Worm (Caenorhabditis elegans) whole organism, L4 larva: ENCODE results near the gene gst-6.

Source experiments
- F10B5.3 ChIP-seq: sonication (generic microtip); optimal IDR thresholded peaks from 2 replicates; lab custom pipeline; 2016; ENCODE audit warnings: mild to moderate bottlenecking, missing genetic modification characterization, missing compliant biosample characterization
- F37D6.2 ChIP-seq: sonication (generic microtip); optimal IDR thresholded peaks from 2 replicates; lab custom pipeline; 2016; ENCODE audit warnings: mild to moderate bottlenecking, missing genetic modification characterization, missing compliant biosample characterization
- F49E8.2 ChIP-seq: sonication (generic microtip); optimal IDR thresholded peaks from 2 replicates; lab custom pipeline; 2016; ENCODE audit warnings: missing compliant biosample characterization, mild to moderate bottlenecking, missing genetic modification characterization, borderline replicate concordance
- R02D3.7 ChIP-seq: fragments of 150-350 bp; sonication (generic microtip); optimal IDR thresholded peaks from 3 replicates; lab custom pipeline; 2014; ENCODE audit warnings: missing biosample characterization, missing genetic modification characterization
- T20F7.1 ChIP-seq: fragments of 200-800 bp; sonication (Bioruptor generic); optimal IDR thresholded peaks from 2 replicates; lab custom pipeline; 2018; ENCODE audit warnings: mild to moderate bottlenecking, missing genetic modification characterization, missing compliant biosample characterization
- Y105C5A.15 ChIP-seq: fragments of 200-800 bp; sonication (Bioruptor generic); IDR thresholded peaks from 2 replicates; pipeline ENCODE4 v1.3.6; 2022; ENCODE audit warnings: missing genetic modification characterization, missing compliant biosample characterization
- Y5F2A.4 ChIP-seq: fragments of 200-800 bp; sonication (Bioruptor generic); optimal IDR thresholded peaks from 2 replicates; lab custom pipeline; 2018; ENCODE audit warnings: mild to moderate bottlenecking, missing genetic modification characterization, missing compliant biosample characterization
- Y75B8A.6 ChIP-seq: fragments of 200-800 bp; sonication (Bioruptor generic); IDR thresholded peaks from 2 replicates; pipeline ENCODE4 v1.3.6; 2022; ENCODE audit warnings: missing genetic modification reagents, missing genetic modification characterization, missing compliant biosample characterization
- ZK546.5 ChIP-seq, 2 experiments: sonication (generic microtip); optimal IDR thresholded peaks; 2 replicates each; lab custom pipeline; 2017; ENCODE audit warnings: missing biosample characterization in 2 of 2, missing genetic modification characterization in 2 of 2
- arid-1 ChIP-seq: fragments of 200-800 bp; sonication (Bioruptor generic); conservative IDR thresholded peaks from 2 replicates; pipeline ENCODE4 v1.3.6; 2022; ENCODE audit warnings: missing genetic modification reagents, missing genetic modification characterization, missing compliant biosample characterization
- attf-4 ChIP-seq: sonication (generic microtip); optimal IDR thresholded peaks from 3 replicates; lab custom pipeline; 2017; ENCODE audit warnings: missing biosample characterization, missing genetic modification characterization
- ceh-28 ChIP-seq: fragments of 150-350 bp; optimal IDR thresholded peaks from 2 replicates; lab custom pipeline; 2014; ENCODE audit warnings: missing biosample characterization, missing genetic modification reagents, missing genetic modification characterization
- ceh-32 ChIP-seq: sonication (generic microtip); optimal IDR thresholded peaks from 2 replicates; lab custom pipeline; 2016; ENCODE audit warnings: mild to moderate bottlenecking, missing genetic modification characterization, missing compliant biosample characterization; ENCODE audit not compliant: poor library complexity
- ceh-44 ChIP-seq: fragments of 200-800 bp; sonication (Bioruptor generic); IDR thresholded peaks from 2 replicates; pipeline ENCODE4 v1.3.6; 2022; ENCODE audit warnings: missing genetic modification reagents, missing genetic modification characterization, missing compliant biosample characterization
- ceh-82 ChIP-seq: sonication (generic microtip); optimal IDR thresholded peaks from 2 replicates; lab custom pipeline; 2017; ENCODE audit warnings: missing biosample characterization, missing genetic modification characterization
- cey-2 ChIP-seq: sonication (generic microtip); optimal IDR thresholded peaks from 3 replicates; lab custom pipeline; 2017; ENCODE audit warnings: missing genetic modification characterization, mild to moderate bottlenecking, missing compliant biosample characterization, antibody characterized with exemption, borderline replicate concordance; ENCODE audit not compliant: insufficient read depth
- ctbp-1 ChIP-seq: fragments of 200-800 bp; sonication (Bioruptor generic); IDR thresholded peaks from 2 replicates; pipeline ENCODE4 v1.3.6; 2022; ENCODE audit warnings: missing genetic modification reagents, missing genetic modification characterization, missing compliant biosample characterization
- daf-19 ChIP-seq: fragments of 200-800 bp; sonication (Bioruptor generic); conservative IDR thresholded peaks from 2 replicates; pipeline ENCODE4 v1.3.6; 2022; ENCODE audit warnings: missing genetic modification characterization, missing compliant biosample characterization
- daf-8 ChIP-seq: fragments of 200-800 bp; sonication (Bioruptor generic); IDR thresholded peaks from 2 replicates; pipeline ENCODE4 v1.3.6; 2022; ENCODE audit warnings: missing genetic modification characterization, missing compliant biosample characterization
- dmd-9 ChIP-seq: fragments of 200-800 bp; sonication (Bioruptor generic); IDR thresholded peaks from 2 replicates; pipeline ENCODE4 v1.3.6; 2022; ENCODE audit warnings: missing genetic modification reagents, missing genetic modification characterization, missing compliant biosample characterization
- duxl-1 ChIP-seq: sonication (generic microtip); optimal IDR thresholded peaks from 2 replicates; lab custom pipeline; 2016; ENCODE audit warnings: mild to moderate bottlenecking, missing genetic modification characterization, moderate library complexity, missing compliant biosample characterization; ENCODE audit not compliant: poor library complexity
- dve-1 ChIP-seq: sonication (generic microtip); optimal IDR thresholded peaks from 2 replicates; lab custom pipeline; 2017; ENCODE audit warnings: antibody characterized with exemption, mild to moderate bottlenecking, missing genetic modification characterization, missing compliant biosample characterization; ENCODE audit not compliant: insufficient read depth
- fkh-10 ChIP-seq: fragments of 150-350 bp; optimal IDR thresholded peaks from 2 replicates; lab custom pipeline; 2014; ENCODE audit warnings: missing biosample characterization, missing genetic modification reagents, missing genetic modification characterization
- hlh-11 ChIP-seq: fragments of 200-800 bp; sonication (Bioruptor generic); optimal IDR thresholded peaks from 2 replicates; lab custom pipeline; 2018; ENCODE audit warnings: mild to moderate bottlenecking, missing genetic modification characterization, missing compliant biosample characterization
- hmg-1.1 ChIP-seq: fragments of 200-800 bp; sonication (Bioruptor generic); IDR thresholded peaks from 2 replicates; pipeline ENCODE4 v1.3.6; 2022; ENCODE audit warnings: missing genetic modification reagents, missing genetic modification characterization, missing compliant biosample characterization
- lin-13 ChIP-seq: fragments of 150-350 bp; optimal IDR thresholded peaks from 2 replicates; lab custom pipeline; 2014; ENCODE audit warnings: missing biosample characterization, missing genetic modification reagents, missing genetic modification characterization
- lin-29 ChIP-seq: fragments of 200-800 bp; sonication (Bioruptor generic); IDR thresholded peaks from 2 replicates; pipeline ENCODE4 v1.3.6; 2022; ENCODE audit warnings: missing genetic modification reagents, missing genetic modification characterization, missing compliant biosample characterization
- lin-38 ChIP-seq: fragments of 200-800 bp; sonication (Bioruptor generic); IDR thresholded peaks from 2 replicates; pipeline ENCODE4 v1.3.6; 2022; ENCODE audit warnings: missing genetic modification reagents, missing genetic modification characterization, missing compliant biosample characterization
- lir-3 ChIP-seq: sonication (generic microtip); optimal IDR thresholded peaks from 2 replicates; lab custom pipeline; 2016; ENCODE audit warnings: mild to moderate bottlenecking, missing genetic modification characterization, missing compliant biosample characterization
- madf-5 ChIP-seq, 2 experiments: fragments of 200-800 bp; sonication (Bioruptor generic); IDR thresholded peaks; 2 replicates each; pipeline ENCODE4 v1.3.6; 2022; ENCODE audit warnings: missing compliant biosample characterization in 2 of 2, missing genetic modification characterization in 2 of 2
- madf-9 ChIP-seq: fragments of 200-800 bp; sonication (Bioruptor generic); conservative IDR thresholded peaks from 2 replicates; pipeline ENCODE4 v1.3.6; 2022; ENCODE audit warnings: missing genetic modification reagents, missing genetic modification characterization, missing compliant biosample characterization
- mxl-3 ChIP-seq: fragments of 200-800 bp; sonication (Bioruptor generic); optimal IDR thresholded peaks from 2 replicates; lab custom pipeline; 2018; ENCODE audit warnings: mild to moderate bottlenecking, missing genetic modification characterization, missing compliant biosample characterization
- nhr-11 ChIP-seq: fragments of 150-350 bp; optimal IDR thresholded peaks from 2 replicates; lab custom pipeline; 2014; ENCODE audit warnings: missing biosample characterization, missing genetic modification characterization
- nhr-237 ChIP-seq: sonication (generic microtip); optimal IDR thresholded peaks from 2 replicates; lab custom pipeline; 2017; ENCODE audit warnings: missing biosample characterization, missing genetic modification characterization
- nhr-25 ChIP-seq: sonication (generic microtip); optimal IDR thresholded peaks from 2 replicates; lab custom pipeline; 2017; ENCODE audit warnings: missing genetic modification characterization, mild to moderate bottlenecking, missing compliant biosample characterization, antibody characterized with exemption, moderate library complexity, borderline replicate concordance; ENCODE audit not compliant: insufficient read depth
- nhr-77 ChIP-seq: fragments of 150-350 bp; optimal IDR thresholded peaks from 2 replicates; lab custom pipeline; 2014; ENCODE audit warnings: missing biosample characterization, missing genetic modification characterization
- pha-4 ChIP-seq, 2 experiments: fragments of 150-350 bp in 1 of 2; fragments of 200-800 bp in 1 of 2; sonication (Bioruptor generic) in 1 of 2; IDR thresholded peaks in 1 of 2; optimal IDR thresholded peaks in 1 of 2; 2 replicates each; pipeline versions ENCODE4 v1.3.6 to Lab custom; 2014 to 2022; ENCODE audit warnings: missing genetic modification characterization in 2 of 2, missing genetic modification reagents in 2 of 2, missing biosample characterization in 1 of 2, missing compliant biosample characterization in 1 of 2
- pqm-1 ChIP-seq: sonication (generic microtip); optimal IDR thresholded peaks from 2 replicates; lab custom pipeline; 2017; ENCODE audit warnings: missing biosample characterization, missing genetic modification characterization
- saeg-2 ChIP-seq: fragments of 200-800 bp; sonication (Bioruptor generic); IDR thresholded peaks from 2 replicates; pipeline ENCODE4 v1.3.6; 2022; ENCODE audit warnings: missing genetic modification reagents, missing genetic modification characterization, missing compliant biosample characterization
- sdz-12 ChIP-seq: fragments of 200-800 bp; sonication (Bioruptor generic); optimal IDR thresholded peaks from 2 replicates; lab custom pipeline; 2018; ENCODE audit warnings: mild to moderate bottlenecking, missing genetic modification characterization, missing compliant biosample characterization
- snpc-1.2 ChIP-seq: fragments of 200-800 bp; sonication (Bioruptor generic); IDR thresholded peaks from 2 replicates; pipeline ENCODE4 v1.3.6; 2022; ENCODE audit warnings: missing genetic modification reagents, missing genetic modification characterization, missing compliant biosample characterization
- spr-1 ChIP-seq: sonication (generic microtip); optimal IDR thresholded peaks from 2 replicates; lab custom pipeline; 2016; ENCODE audit warnings: mild to moderate bottlenecking, missing genetic modification characterization, missing compliant biosample characterization
- unc-62 ChIP-seq, 3 experiments: fragments of 150-350 bp in 1 of 3; sonication (generic microtip); optimal IDR thresholded peaks in 2 of 3; peaks in 1 of 3; 1 replicate in 1 of 3; 2 replicates in 2 of 3; lab custom pipeline; 2014 to 2017; ENCODE audit warnings: missing biosample characterization in 3 of 3, missing genetic modification characterization in 3 of 3, missing genetic modification reagents in 3 of 3, missing genotype in 1 of 3
- zfp-3 ChIP-seq: fragments of 200-800 bp; sonication (Bioruptor generic); conservative IDR thresholded peaks from 2 replicates; pipeline ENCODE4 v1.3.6; 2022; ENCODE audit warnings: missing genetic modification reagents, missing genetic modification characterization, missing compliant biosample characterization
- zip-11 ChIP-seq: fragments of 200-800 bp; sonication (Bioruptor generic); IDR thresholded peaks from 2 replicates; pipeline ENCODE4 v1.3.6; 2022; ENCODE audit warnings: missing genetic modification characterization, missing compliant biosample characterization

gst-6 gene

DNA sequence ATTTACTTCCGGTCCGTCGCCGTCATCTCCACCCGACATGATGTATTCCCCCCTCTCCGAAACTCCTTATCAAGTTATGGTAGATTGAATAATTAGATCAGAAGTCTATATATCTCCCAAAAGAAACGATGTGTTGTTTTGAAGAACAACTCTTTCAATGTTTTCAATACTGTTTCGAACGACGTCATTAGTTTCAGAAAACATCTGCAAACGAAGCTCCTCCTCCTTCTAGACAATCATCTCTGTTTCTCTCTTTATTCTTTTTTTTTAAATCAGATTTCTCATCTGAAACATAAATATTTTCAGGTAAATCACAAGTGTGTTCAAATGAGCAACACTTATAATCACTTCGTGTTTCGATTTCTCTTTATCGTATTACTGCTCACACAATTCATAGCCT lies 29.8 kb upstream of the gst-6 start, which contains the start of gene T23B7.3 (continued):
- TF ChIP-seq spr-1 (tag; lab: Kevin White, UChicago) (no peak), lin-29 (no peak)
- TF ChIP-seq, all 104 proteins: peak for 0

DNA sequence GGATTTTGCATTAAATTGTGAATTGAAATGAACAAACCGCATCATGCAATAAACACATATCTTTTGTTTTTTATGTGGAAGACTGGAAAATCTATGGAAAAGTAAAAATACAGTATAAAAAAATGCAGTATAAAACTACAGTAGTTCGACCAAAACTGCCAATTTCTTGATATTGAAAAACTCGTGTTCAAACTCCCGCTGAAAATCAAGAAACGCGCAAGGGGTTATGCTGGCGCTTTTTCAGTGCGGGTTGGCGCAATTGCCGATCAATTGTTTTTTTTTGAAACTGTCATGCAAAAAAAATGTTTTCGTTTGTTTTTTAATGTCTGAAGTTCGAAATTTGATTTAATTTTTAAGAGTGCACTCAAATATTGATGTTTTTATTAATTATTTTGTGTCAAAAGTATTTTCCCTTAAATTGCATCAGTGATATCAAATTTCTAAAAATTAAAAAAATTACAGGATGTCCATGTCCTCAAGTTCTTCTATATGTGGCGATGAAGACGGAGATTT lies 28.0 kb upstream of the gst-6 start, which contains the start of gene dnj-9:
Gene dnj-9, plus strand, starts transcription at position 463 of the 513 bp plus-strand sequence.
- TF ChIP-seq snpc-1.2 (GFP tag; lab: Robert Waterston, UW) (peak; percentile 73; the same call in 1 of the 2 replicates), ceh-82 (no peak), lin-38 (GFP tag; lab: Robert Waterston, UW) (peak; percentile 92), lin-13 (peak; percentile 81), saeg-2 (GFP tag; lab: Robert Waterston, UW) (peak; percentile 91), unc-62 (GFP tag; optimal IDR thresholded peaks at IDR 0.05 in 1 of 2; lab: Kevin White, UChicago) (peak in 1 of 2 experiments; percentile 98), unc-62 (tag; optimal IDR thresholded peaks at IDR 0.05; lab: Kevin White, UChicago) (no peak), F37D6.2 (tag; lab: Kevin White, UChicago) (peak; percentile 89), ceh-32 (peak; percentile 62), madf-9 (GFP tag; lab: Robert Waterston, UW) (peak; percentile 63), ZK546.5 (tag; optimal IDR thresholded peaks at IDR 0.05; lab: Kevin White, UChicago) (no peak), dmd-9 (peak; percentile 90), cey-2 (tag; lab: Kevin White, UChicago) (no peak), nhr-237 (tag; lab: Kevin White, UChicago) (no peak), Y75B8A.6 (no peak), ctbp-1 (GFP tag; lab: Robert Waterston, UW) (peak; percentile 88), F49E8.2 (tag; lab: Kevin White, UChicago) (peak; percentile 89), F10B5.3 (tag; lab: Kevin White, UChicago) (peak; percentile 93), ceh-44 (GFP tag; lab: Robert Waterston, UW) (0 out of 2 replicates have a peak, but pooled peaks have one; percentile 20), mxl-3 (GFP tag; lab: Kevin White, UChicago) (peak; percentile 55), sdz-12 (GFP tag; lab: Kevin White, UChicago) (no peak), nhr-25 (tag; lab: Kevin White, UChicago) (peak; percentile 88), fkh-10 (GFP tag; lab: Kevin White, UChicago) (peak; percentile 86), arid-1 (GFP tag; lab: Robert Waterston, UW) (peak; percentile 83), hlh-11 (tag; lab: Kevin White, UChicago) (peak; percentile 92), lir-3 (tag; lab: Kevin White, UChicago) (peak; percentile 18), zfp-3 (GFP tag; lab: Robert Waterston, UW) (peak; percentile 94), duxl-1 (tag; lab: Kevin White, UChicago) (peak; percentile 92), madf-5 (GFP tag; IDR thresholded peaks at IDR 0.05; lab: Robert Waterston, UW) (no peak), attf-4 (tag; lab: Kevin White, UChicago) (no peak), daf-19 (GFP tag; lab: Robert Waterston, UW) (peak; percentile 45; the same call in 1 of the 2 replicates), Y5F2A.4 (GFP tag; lab: Kevin White, UChicago) (no peak), ceh-28 (tag; lab: Kevin White, UChicago) (no peak), hmg-1.1 (peak; percentile 92), T20F7.1 (GFP tag; lab: Kevin White, UChicago) (peak; percentile 88), daf-8 (no peak), pqm-1 (tag; lab: Kevin White, UChicago) (no peak), dve-1 (tag; lab: Kevin White, UChicago) (peak; percentile 98), nhr-11 (peak; percentile 84), R02D3.7 (tag; lab: Kevin White, UChicago) (no peak), pha-4 (GFP tag; IDR thresholded peaks at IDR 0.05; lab: Robert Waterston, UW) (peak; percentile 89), pha-4 (tag; optimal IDR thresholded peaks at IDR 0.05; lab: Kevin White, UChicago) (peak; percentile 94), nhr-77 (tag; lab: Kevin White, UChicago) (peak; percentile 93), zip-11 (no peak), Y105C5A.15 (GFP tag; lab: Robert Waterston, UW) (no peak)
